Fruit fly (Drosophila melanogaster): Measurements from ENCODE around the gene Srx.
A peak's percentile ranks its signal among the peaks of the same experiment; 100 is the strongest.

Gene Srx

DNA sequence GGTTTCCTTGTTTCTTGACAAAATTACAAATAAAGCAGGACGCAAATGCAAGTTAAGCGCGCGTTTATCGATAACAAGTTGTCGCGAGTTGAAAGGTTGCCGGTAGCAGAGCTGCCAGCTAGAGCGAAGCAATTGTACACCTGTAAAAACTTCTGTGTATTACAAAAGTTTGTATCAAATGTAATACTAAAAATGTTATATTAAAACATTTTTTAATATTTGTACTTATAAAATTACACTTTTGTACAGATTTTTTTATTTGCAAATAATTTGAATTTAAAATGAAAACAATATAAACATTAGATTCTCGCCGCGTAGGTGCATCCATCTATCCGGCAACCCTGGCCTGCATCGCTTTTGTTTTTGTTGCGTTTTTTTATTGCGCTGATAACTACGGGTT, 12.2 kb upstream of the Srx start, which contains the start of the genes CG8142 and Ucp4A (continued):
- peak; percentile 95 for TF ChIP-seq CG32532 (GFP tag; IDR thresholded peaks at IDR 0.05)
- TF ChIP-seq ATbp (GFP tag; optimal IDR thresholded peaks at IDR 0.05), result peak; percentile 70
- TF ChIP-seq Hsf (GFP tag; optimal IDR thresholded peaks at IDR 0.05), result peak; percentile 83
- TF ChIP-seq Oaz (GFP tag; IDR thresholded peaks at IDR 0.05), result peak; percentile 92
- peak; percentile 51 for TF ChIP-seq Antp (GFP tag; optimal IDR thresholded peaks at IDR 0.05)
- TF ChIP-seq Dad (GFP tag; optimal IDR thresholded peaks at IDR 0.05), result peak; percentile 24
- peak; percentile 51 for TF ChIP-seq BEAF-32 (GFP tag; optimal IDR thresholded peaks at IDR 0.05)
- TF ChIP-seq Asciz (GFP tag; optimal IDR thresholded peaks at IDR 0.05), result peak; percentile 76
- no peak for TF ChIP-seq CG9876 (GFP tag; optimal IDR thresholded peaks at IDR 0.05)
- TF ChIP-seq CG34224 (GFP tag; IDR thresholded peaks at IDR 0.05; ENCODE audit: partially characterized antibody), result 0 out of 3 replicates have a peak, but pooled peaks have one; percentile 12
- peak in 1 of 2 experiments; percentile 7 for TF ChIP-seq tll (GFP tag; optimal IDR thresholded peaks at IDR 0.05)
- TF ChIP-seq ind (GFP tag; optimal IDR thresholded peaks at IDR 0.05), result peak; percentile 93
- peak; percentile 65 for TF ChIP-seq CG1647 (GFP tag; optimal IDR thresholded peaks at IDR 0.05)
- no peak for TF ChIP-seq lov (optimal IDR thresholded peaks at IDR 0.05)
- peak; percentile 78; the same call in 1 of the 3 replicates for TF ChIP-seq lov (GFP tag; IDR thresholded peaks at IDR 0.05)
- peak; percentile 90 for TF ChIP-seq sqz (GFP tag; optimal IDR thresholded peaks at IDR 0.05)
- no peak for TF ChIP-seq CG8478 (optimal IDR thresholded peaks at IDR 0.05)
- TF ChIP-seq CG31388 (GFP tag; optimal IDR thresholded peaks at IDR 0.05), result peak; percentile 83
- peak; percentile 76 for TF ChIP-seq CG30020 (tag; optimal IDR thresholded peaks at IDR 0.05)
- no peak for TF ChIP-seq Trl (optimal IDR thresholded peaks at IDR 0.05)
- TF ChIP-seq Trl (GFP tag; optimal IDR thresholded peaks at IDR 0.05), result peak; percentile 44
- peak; percentile 75 for TF ChIP-seq kni (GFP tag; optimal IDR thresholded peaks at IDR 0.05)
- peak; percentile 93 for TF ChIP-seq ssp (GFP tag; IDR thresholded peaks at IDR 0.05)
- peak; percentile 93 for TF ChIP-seq Mrtf (GFP tag; IDR thresholded peaks at IDR 0.05)
- peak; percentile 23 for TF ChIP-seq CG12071 (GFP tag; optimal IDR thresholded peaks at IDR 0.05)
- peak; percentile 26 for TF ChIP-seq dm (GFP tag; optimal IDR thresholded peaks at IDR 0.05)
- TF ChIP-seq CG4328 (GFP tag; optimal IDR thresholded peaks at IDR 0.05), result peak; percentile 85
- peak; percentile 72 for TF ChIP-seq ewg (GFP tag; optimal IDR thresholded peaks at IDR 0.05)
- TF ChIP-seq CG9215 (GFP tag; IDR thresholded peaks at IDR 0.05), result peak; percentile 94
- TF ChIP-seq bowl (GFP tag; IDR thresholded peaks at IDR 0.05), result peak; percentile 82
- peak; percentile 95 for TF ChIP-seq CG32767 (GFP tag; IDR thresholded peaks at IDR 0.05)
- TF ChIP-seq insv (GFP tag; optimal IDR thresholded peaks at IDR 0.05), result peak in 1 of 2 experiments; percentile 56
- peak; percentile 93 for TF ChIP-seq CG2889 (GFP tag; IDR thresholded peaks at IDR 0.05)
- TF ChIP-seq CG33213 (GFP tag; optimal IDR thresholded peaks at IDR 0.05), result peak; percentile 28
- TF ChIP-seq CG1792 (GFP tag; optimal IDR thresholded peaks at IDR 0.05), result no peak
- no peak for TF ChIP-seq CG14965 (GFP tag; optimal IDR thresholded peaks at IDR 0.05; ENCODE audit: borderline replicate concordance)
- peak; percentile 85 for TF ChIP-seq CG11560 (tag; IDR thresholded peaks at IDR 0.05)
- TF ChIP-seq CG32772 (GFP tag; IDR thresholded peaks at IDR 0.05), result peak; percentile 97
- TF ChIP-seq Dip2 (GFP tag; IDR thresholded peaks at IDR 0.05), result peak; percentile 51; the same call in 1 of the 2 replicates
- peak; percentile 90 for TF ChIP-seq CG10979 (tag; optimal IDR thresholded peaks at IDR 0.05)
- TF ChIP-seq CG16813 (GFP tag; IDR thresholded peaks at IDR 0.05; ENCODE audit: partially characterized antibody), result 0 out of 3 replicates have a peak, but pooled peaks have one; percentile 41
- TF ChIP-seq CG3407 (GFP tag; optimal IDR thresholded peaks at IDR 0.05), result peak; percentile 75
- TF ChIP-seq CG2712 (tag; optimal IDR thresholded peaks at IDR 0.05), result peak; percentile 94
- TF ChIP-seq Sox102F (GFP tag; optimal IDR thresholded peaks at IDR 0.05), result peak; percentile 92
- peak; percentile 91 for TF ChIP-seq NFAT (GFP tag; IDR thresholded peaks at IDR 0.05)
- TF ChIP-seq pzg (GFP tag; optimal IDR thresholded peaks at IDR 0.05), result peak; percentile 34
- no peak for TF ChIP-seq CG4282 (GFP tag; optimal IDR thresholded peaks at IDR 0.05)
- TF ChIP-seq otp (GFP tag; IDR thresholded peaks at IDR 0.05), result peak; percentile 87
- peak; percentile 85 for TF ChIP-seq CG2120 (GFP tag; optimal IDR thresholded peaks at IDR 0.05)
- peak; percentile 87 for TF ChIP-seq CG4617 (GFP tag; optimal IDR thresholded peaks at IDR 0.05; ENCODE audit: borderline replicate concordance)
- peak; percentile 96 for TF ChIP-seq CG14667 (GFP tag; IDR thresholded peaks at IDR 0.05)
- TF ChIP-seq CG16863 (GFP tag; optimal IDR thresholded peaks at IDR 0.05), result no peak
